Worm (Caenorhabditis elegans) whole organism, dauer: Measurements from ENCODE around the gene C45B11.5.

ENCODE experiments used
- unc-62 ChIP-seq: sonication (generic microtip); optimal IDR thresholded peaks from 2 replicates; lab custom pipeline; 2017; ENCODE audit warnings: missing biosample characterization, missing genetic modification reagents, missing genetic modification characterization

Gene C45B11.5

DNA sequence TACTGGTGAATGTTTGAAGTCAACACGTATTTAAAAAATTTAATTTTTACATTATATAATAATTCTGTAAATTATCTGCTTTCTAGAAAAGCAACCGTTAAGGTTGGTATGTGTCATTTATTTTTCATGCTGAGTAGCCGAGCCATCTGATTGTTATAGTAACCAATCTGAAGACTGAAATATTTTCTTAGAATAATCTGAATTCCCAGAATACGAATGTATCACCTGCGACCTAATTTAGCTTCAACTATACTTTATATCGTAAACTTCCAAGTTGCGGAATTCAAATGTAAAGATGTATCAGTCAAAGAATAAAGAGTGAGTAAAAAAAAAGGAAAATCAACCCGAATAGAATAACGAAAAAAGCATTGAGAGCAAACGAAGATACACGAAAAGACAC lies 8.4 kb upstream of the C45B11.5 start:
- TF ChIP-seq unc-62 (GFP tag; lab: Kevin White, UChicago) = no peak

DNA sequence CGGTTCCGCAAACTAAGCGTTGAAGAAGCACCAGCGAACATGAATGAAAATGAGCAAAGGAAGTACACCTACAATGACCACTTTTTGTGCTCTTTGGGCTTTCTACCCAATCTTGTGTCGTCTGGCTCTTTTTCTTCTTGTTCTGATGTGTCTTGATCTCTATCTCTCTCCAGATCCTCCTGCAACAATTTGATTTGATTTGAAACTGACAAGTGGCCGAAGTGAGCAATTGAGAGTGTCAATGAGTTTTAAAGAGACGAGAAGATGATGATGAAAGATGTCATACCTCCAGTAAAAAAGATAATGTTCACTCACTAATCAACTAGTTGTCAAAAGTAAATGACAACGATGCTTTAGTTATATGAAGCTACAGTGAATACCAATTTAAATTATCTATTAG lies 6.9 kb upstream of the C45B11.5 start, which contains the start of gene pptr-2:
pptr-2 (minus strand) TSS at position 184 of the 400 bp plus-strand sequence.
- TF ChIP-seq unc-62 (GFP tag; lab: Kevin White, UChicago) = no peak

DNA sequence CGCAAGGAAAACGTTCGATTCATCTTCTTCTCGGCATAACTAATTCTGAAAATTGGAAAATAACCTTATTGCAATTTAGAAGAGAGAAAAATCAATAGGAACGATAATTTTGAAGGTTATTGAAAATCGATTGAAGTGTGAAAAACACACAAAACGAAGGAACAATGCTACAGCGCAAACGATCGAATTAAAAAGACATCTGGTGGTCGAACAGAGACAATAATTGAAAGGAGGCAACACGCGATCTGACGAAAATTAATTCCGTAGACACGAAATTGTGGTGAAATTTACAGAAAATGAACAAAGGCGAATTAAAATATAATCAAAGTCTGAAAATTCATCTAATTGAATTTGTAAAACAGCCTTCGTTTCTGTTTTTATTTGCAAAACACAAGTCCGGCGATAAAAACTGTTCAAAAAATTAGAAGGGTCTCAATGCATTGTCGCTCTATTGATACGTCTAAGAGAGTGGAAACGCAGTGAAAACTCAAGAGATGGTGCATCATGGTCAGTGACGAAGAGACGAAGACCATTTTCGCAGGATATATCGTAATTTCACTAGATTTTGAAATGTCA lies 2.1 kb upstream of the C45B11.5 start, which contains the start of gene pak-2:
pak-2 (minus strand) TSS at position 51 of the 576 bp plus-strand sequence.
- no peak for TF ChIP-seq unc-62 (GFP tag; lab: Kevin White, UChicago)

- TF ChIP-seq unc-62 (GFP tag; lab: Kevin White, UChicago) = no peak
These were observed 1.6 kb upstream of the C45B11.5 start, which contains the start of gene C45B11.9 for ce11 chrV:11040020-11040419. Gene C45B11.9, plus strand, starts transcription at chrV:11040320.

DNA sequence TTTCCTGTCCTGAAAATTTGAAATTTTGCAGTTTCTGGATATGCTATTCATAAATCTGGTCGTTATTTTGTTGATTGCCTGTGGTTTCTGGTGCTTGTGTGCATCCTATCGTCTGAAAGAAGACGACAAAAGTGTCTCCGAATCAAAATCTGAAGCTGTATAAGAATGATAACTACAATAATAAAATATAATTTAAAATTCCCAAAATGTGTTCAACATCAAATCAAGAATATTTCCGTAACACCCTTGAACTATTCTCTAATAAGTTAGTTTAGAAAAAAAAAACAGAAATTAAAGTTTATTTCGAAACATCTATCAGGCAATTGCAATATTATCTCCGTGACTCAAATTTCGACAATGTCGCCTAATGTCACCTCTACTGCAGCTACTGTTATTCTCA lies 1.1 kb upstream of the C45B11.5 start, which contains the start of gene C45B11.8:
C45B11.8 (plus strand) TSS at position 301 of the 400 bp plus-strand sequence.
- TF ChIP-seq unc-62 (GFP tag; lab: Kevin White, UChicago) = no peak

DNA sequence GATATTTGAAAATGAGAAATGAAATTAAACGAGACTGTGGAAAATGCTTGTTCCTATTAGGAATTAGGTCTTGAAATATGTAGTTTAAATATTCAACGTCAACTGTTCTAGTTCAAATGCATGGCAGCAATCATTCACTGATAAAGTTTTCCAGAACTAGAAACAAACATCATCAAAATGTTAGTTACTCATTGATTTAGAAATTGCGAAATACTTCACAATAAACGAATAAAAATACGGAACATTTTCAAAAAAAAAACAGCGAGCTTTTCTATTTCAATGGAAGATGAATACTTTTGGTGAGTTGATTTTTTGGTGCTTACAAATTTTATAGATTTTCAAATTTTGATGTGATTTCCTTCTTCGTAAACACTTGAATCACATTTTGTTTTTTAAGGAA lies 939 bp downstream of the C45B11.5 start, which contains the start of gene C45B11.2:
C45B11.2 (plus strand) TSS at position 173 of the 400 bp plus-strand sequence.
- TF ChIP-seq unc-62 (GFP tag; lab: Kevin White, UChicago) = no peak

- TF ChIP-seq unc-62 (GFP tag; lab: Kevin White, UChicago) = no peak
These were observed 2.2 kb downstream of the C45B11.5 start, which contains the start of gene C45B11.6 for ce11 chrV:11043767-11044166. Gene C45B11.6, plus strand, starts transcription at chrV:11044067.

- no peak for TF ChIP-seq unc-62 (GFP tag; lab: Kevin White, UChicago)
These were observed 5.1 kb downstream of the C45B11.5 start, which contains the start of gene dhs-18 for ce11 chrV:11046730-11047129. Gene dhs-18, minus strand, starts transcription at chrV:11046833.

- TF ChIP-seq unc-62 (GFP tag; lab: Kevin White, UChicago) = no peak
These were observed 7.1 kb downstream of the C45B11.5 start, which contains the start of gene srh-74 for ce11 chrV:11048678-11049077. Gene srh-74, minus strand, starts transcription at chrV:11048778.

ce11 chrV:11051921-11052320 lies 10.3 kb downstream of the C45B11.5 start, which contains the start of gene T04C12.33:
Gene T04C12.33, plus strand, starts transcription at chrV:11052221.
- TF ChIP-seq unc-62 (GFP tag; lab: Kevin White, UChicago) = no peak

- TF ChIP-seq unc-62 (GFP tag; lab: Kevin White, UChicago) = no peak
These were observed 12.2 kb downstream of the C45B11.5 start, which contains the start of gene T04C12.7 for ce11 chrV:11053827-11054226. Gene T04C12.7, plus strand, starts transcription at chrV:11054127.

DNA sequence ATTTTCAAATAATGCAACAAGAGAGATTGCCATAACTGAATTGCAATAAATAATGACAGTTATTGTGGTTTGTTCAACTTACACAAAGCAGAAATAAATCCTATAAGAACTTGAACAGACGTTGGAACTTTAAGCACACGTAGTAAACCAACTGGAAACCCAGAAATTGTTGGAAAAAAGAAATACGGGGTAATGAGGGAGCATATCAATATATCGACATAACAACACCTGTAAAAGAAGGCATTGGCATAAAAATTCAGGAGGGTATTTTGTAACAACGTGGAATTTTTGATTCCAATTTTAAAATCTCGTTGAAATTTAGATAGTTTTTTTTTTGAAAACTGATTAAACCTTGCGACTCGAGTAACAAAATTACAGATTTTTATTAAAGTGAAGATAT lies 14.9 kb downstream of the C45B11.5 start:
- no peak for TF ChIP-seq unc-62 (GFP tag; lab: Kevin White, UChicago)

DNA sequence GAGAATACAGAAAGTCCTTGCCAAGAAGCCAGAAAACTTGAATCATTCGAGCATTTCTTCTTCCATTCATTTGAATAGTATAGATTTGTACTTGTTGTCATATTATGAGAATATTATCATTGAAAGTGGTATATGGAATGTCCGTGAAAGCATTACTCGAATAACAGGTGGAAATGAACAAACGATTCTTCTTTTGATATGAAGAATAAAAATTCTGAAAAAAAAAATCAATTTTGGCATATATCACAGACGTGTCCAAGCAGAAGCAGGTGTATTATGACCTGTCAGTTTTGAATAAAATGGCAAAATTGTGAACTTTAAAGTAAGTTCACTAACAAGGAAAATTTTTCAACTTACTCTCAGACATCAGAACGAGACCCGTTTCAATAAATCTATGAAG lies 15.4 kb downstream of the C45B11.5 start, which contains the start of gene srh-75:
srh-75 (minus strand) TSS at position 101 of the 400 bp plus-strand sequence.
- no peak for TF ChIP-seq unc-62 (GFP tag; lab: Kevin White, UChicago)

- no peak for TF ChIP-seq unc-62 (GFP tag; lab: Kevin White, UChicago)
These were observed 17.6 kb downstream of the C45B11.5 start, which contains the start of gene T04C12.1 for ce11 chrV:11059180-11059579. Gene T04C12.1, minus strand, starts transcription at chrV:11059269.

DNA sequence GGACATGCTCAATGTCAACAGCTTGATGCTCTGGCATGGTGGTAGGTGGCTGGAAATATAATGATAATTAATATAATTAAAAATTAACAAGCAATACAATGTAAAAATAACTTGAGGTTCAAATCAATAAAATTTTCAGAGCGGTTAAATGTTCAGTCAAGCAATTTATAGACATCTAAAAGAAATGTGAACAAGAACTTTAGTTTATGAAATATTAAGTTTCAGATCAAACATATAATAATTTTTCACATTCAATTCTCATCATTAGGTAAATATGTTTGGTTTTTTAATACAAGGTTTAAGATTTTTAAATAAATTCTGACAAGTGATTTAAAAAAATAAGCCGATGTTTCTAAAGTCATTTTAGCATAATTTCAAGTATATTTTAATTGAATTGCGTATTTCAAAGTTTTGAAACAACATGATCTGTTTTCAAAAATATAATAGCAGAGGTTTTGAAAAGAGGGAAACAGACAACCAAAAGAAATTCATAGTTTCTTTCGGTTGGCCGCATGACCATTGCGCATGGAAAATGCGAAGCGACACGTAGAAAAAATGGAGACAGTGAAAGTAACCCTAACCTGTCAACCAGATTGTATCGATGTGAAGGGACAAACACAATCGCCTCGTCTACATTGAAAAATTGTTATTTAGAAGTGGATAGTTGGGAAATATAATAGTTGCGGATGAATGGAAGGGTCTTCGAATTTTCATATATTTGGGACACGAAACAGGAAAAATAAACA lies 18.8 kb downstream of the C45B11.5 start, which contains the start of gene T04C12.11:
T04C12.11 (minus strand) TSS at position 51 of the 746 bp plus-strand sequence.
- no peak for TF ChIP-seq unc-62 (GFP tag; lab: Kevin White, UChicago)

DNA sequence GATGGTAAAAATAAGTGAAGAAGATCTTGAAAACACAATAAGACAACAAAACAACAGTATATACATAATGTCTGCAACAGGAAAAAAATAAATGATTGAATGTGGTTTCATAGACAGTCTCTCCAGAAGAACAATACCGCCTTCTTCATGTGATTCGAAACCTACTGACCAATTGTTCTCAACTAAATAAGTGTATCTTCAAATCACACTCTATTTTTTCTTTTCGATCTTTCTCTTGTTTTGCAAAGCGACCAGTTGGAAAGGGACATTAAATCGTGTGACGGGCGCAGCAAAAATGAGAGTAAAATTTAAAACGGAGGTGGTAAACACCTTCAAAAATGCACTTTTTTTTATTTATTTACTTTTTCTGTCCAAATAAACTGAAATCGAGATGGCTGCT lies 20.3 kb downstream of the C45B11.5 start:
- TF ChIP-seq unc-62 (GFP tag; lab: Kevin White, UChicago) = no peak
